Fruit fly (Drosophila melanogaster) whole organism, embryonic: ENCODE data around the gene mRpL4.

Source experiments
- CG10147 ChIP-seq: fragments of 200-800 bp; sonication (Bioruptor generic); optimal IDR thresholded peaks from 2 replicates; lab custom pipeline; 2019; ENCODE audit warnings: missing biosample characterization, mild to moderate bottlenecking, missing genetic modification characterization, moderate library complexity
- CG11456 ChIP-seq: fragments of 200-800 bp; sonication (Bioruptor generic); IDR thresholded peaks from 3 replicates; pipeline ENCODE4 v1.3.6; 2022; ENCODE audit warnings: missing biosample characterization, missing genetic modification characterization
- CG11695 ChIP-seq: fragments of 200-800 bp; sonication (Bioruptor generic); IDR thresholded peaks from 3 replicates; pipeline ENCODE4 v1.3.6; 2022; ENCODE audit warnings: missing biosample characterization, missing genetic modification characterization
- CG11696 ChIP-seq: fragments of 200-800 bp; sonication (Bioruptor generic); IDR thresholded peaks from 2 replicates; pipeline ENCODE4 v1.3.6; 2022; ENCODE audit warnings: missing biosample characterization, missing genetic modification characterization
- CG12071 ChIP-seq: fragments of 200-800 bp; sonication (Bioruptor generic); optimal IDR thresholded peaks from 3 replicates; lab custom pipeline; 2018; ENCODE audit warnings: missing biosample characterization, mild to moderate bottlenecking, missing genetic modification characterization
- CG12104 ChIP-seq: fragments of 200-800 bp; sonication (Bioruptor generic); optimal IDR thresholded peaks from 3 replicates; lab custom pipeline; 2016; ENCODE audit warnings: missing biosample characterization, missing genetic modification characterization
- CG1233 ChIP-seq: fragments of 200-800 bp; sonication (Bioruptor generic); optimal IDR thresholded peaks from 4 replicates; lab custom pipeline; 2018; ENCODE audit warnings: missing biosample characterization, mild to moderate bottlenecking, missing genetic modification characterization
- CG13624 ChIP-seq: fragments of 200-800 bp; sonication (Bioruptor generic); optimal IDR thresholded peaks from 2 replicates; lab custom pipeline; 2016; ENCODE audit warnings: missing biosample characterization, missing genetic modification characterization
- CG1832 ChIP-seq: fragments of 200-800 bp; sonication (Bioruptor generic); optimal IDR thresholded peaks from 2 replicates; lab custom pipeline; 2017; ENCODE audit warnings: missing biosample characterization, mild to moderate bottlenecking, missing genetic modification characterization, inconsistent platforms
- CG18599 ChIP-seq: fragments of 200-800 bp; sonication (Bioruptor generic); optimal IDR thresholded peaks from 3 replicates; lab custom pipeline; 2017; ENCODE audit warnings: missing biosample characterization, missing genetic modification characterization, mild to moderate bottlenecking, moderate library complexity, missing genetic modification reagents
- CG32772 ChIP-seq: fragments of 200-800 bp; sonication (Bioruptor generic); IDR thresholded peaks from 2 replicates; pipeline ENCODE4 v1.3.6; 2022; ENCODE audit warnings: missing biosample characterization, missing genetic modification characterization
- CG3281 ChIP-seq: fragments of 200-800 bp; sonication (Bioruptor generic); optimal IDR thresholded peaks from 3 replicates; lab custom pipeline; 2017; ENCODE audit warnings: missing biosample characterization, mild to moderate bottlenecking, missing genetic modification characterization
- CG4328 ChIP-seq: fragments of 200-800 bp; sonication (Bioruptor generic); optimal IDR thresholded peaks from 3 replicates; lab custom pipeline; 2017; ENCODE audit warnings: missing biosample characterization, missing genetic modification reagents, missing genetic modification characterization
- CG4360 ChIP-seq: fragments of 200-800 bp; sonication (Bioruptor generic); IDR thresholded peaks from 2 replicates; pipeline ENCODE4 v1.3.6; 2022; ENCODE audit warnings: missing biosample characterization, missing genetic modification characterization
- CG6654 ChIP-seq: fragments of 200-800 bp; sonication (Bioruptor generic); optimal IDR thresholded peaks from 2 replicates; lab custom pipeline; 2017; ENCODE audit warnings: missing biosample characterization, mild to moderate bottlenecking, missing genetic modification characterization
- CG7271 ChIP-seq: fragments of 200-800 bp; sonication (Bioruptor generic); optimal IDR thresholded peaks from 2 replicates; lab custom pipeline; 2018; ENCODE audit warnings: missing biosample characterization, mild to moderate bottlenecking, missing genetic modification characterization, moderate library complexity
- CG7839 ChIP-seq: fragments of 200-800 bp; sonication (Bioruptor generic); optimal IDR thresholded peaks from 3 replicates; lab custom pipeline; 2018; ENCODE audit warnings: missing biosample characterization, mild to moderate bottlenecking, missing genetic modification characterization, moderate library complexity
- Dip2 ChIP-seq: fragments of 200-800 bp; sonication (Bioruptor generic); IDR thresholded peaks from 2 replicates; pipeline ENCODE4 v1.3.6; 2022; ENCODE audit warnings: missing biosample characterization, missing genetic modification characterization
- HLHmδ ChIP-seq: fragments of 200-800 bp; sonication (Bioruptor generic); optimal IDR thresholded peaks from 2 replicates; lab custom pipeline; 2018; ENCODE audit warnings: missing biosample characterization, mild to moderate bottlenecking, missing genetic modification characterization, moderate library complexity
- Hand ChIP-seq: fragments of 200-800 bp; sonication (Bioruptor generic); optimal IDR thresholded peaks from 2 replicates; lab custom pipeline; 2017; ENCODE audit warnings: mild to moderate bottlenecking, missing biosample characterization, missing genetic modification reagents, missing genetic modification characterization
- HmgZ ChIP-seq: fragments of 200-800 bp; sonication (Bioruptor generic); optimal IDR thresholded peaks from 2 replicates; lab custom pipeline; 2018; ENCODE audit warnings: missing biosample characterization, mild to moderate bottlenecking, missing genetic modification characterization
- Hr3 ChIP-seq: fragments of 200-800 bp; sonication (Bioruptor generic); optimal IDR thresholded peaks from 3 replicates; lab custom pipeline; 2016; ENCODE audit warnings: missing biosample characterization, missing genetic modification characterization
- Med ChIP-seq: fragments of 200-800 bp; sonication (Bioruptor generic); peaks from one replicate; lab custom pipeline; 2016; ENCODE audit warnings: missing biosample characterization, missing genetic modification characterization, mild to moderate bottlenecking, inconsistent platforms, moderate library complexity
- Poxn ChIP-seq: fragments of 200-800 bp; sonication (Bioruptor generic); IDR thresholded peaks from 2 replicates; pipeline ENCODE4 v1.3.6; 2022; ENCODE audit warnings: missing biosample characterization, missing genetic modification characterization
- TFAM ChIP-seq: fragments of 200-800 bp; sonication (Bioruptor generic); optimal IDR thresholded peaks from 2 replicates; lab custom pipeline; 2017; ENCODE audit warnings: missing biosample characterization, missing genetic modification characterization, inconsistent platforms
- btn ChIP-seq: fragments of 200-800 bp; sonication (Bioruptor generic); optimal IDR thresholded peaks from 2 replicates; lab custom pipeline; 2016; ENCODE audit warnings: missing biosample characterization, missing genetic modification characterization
- chif ChIP-seq, 2 experiments: fragments of 200-800 bp; sonication (Bioruptor generic); optimal IDR thresholded peaks; 3 replicates each; lab custom pipeline; 2016; ENCODE audit warnings: missing biosample characterization in 2 of 2, missing genetic modification characterization in 2 of 2
- chinmo ChIP-seq: fragments of 200-800 bp; sonication (Bioruptor generic); IDR thresholded peaks from 4 replicates; pipeline ENCODE4 v1.3.6; 2022; ENCODE audit warnings: missing biosample characterization, missing genetic modification characterization; ENCODE audit not compliant: partially characterized antibody
- danr ChIP-seq: fragments of 200-800 bp; sonication (Bioruptor generic); IDR thresholded peaks from 2 replicates; pipeline ENCODE4 v1.3.6; 2022; ENCODE audit warnings: missing biosample characterization, missing genetic modification characterization
- dati ChIP-seq: fragments of 200-800 bp; sonication (Bioruptor generic); IDR thresholded peaks from 2 replicates; pipeline ENCODE4 v1.3.6; 2022; ENCODE audit warnings: missing biosample characterization, missing genetic modification characterization
- fd102C ChIP-seq: fragments of 200-800 bp; sonication (Bioruptor generic); optimal IDR thresholded peaks from 2 replicates; lab custom pipeline; 2018; ENCODE audit warnings: missing biosample characterization, mild to moderate bottlenecking, missing genetic modification characterization, moderate library complexity
- ftz-f1 ChIP-seq: fragments of 200-800 bp; sonication (Bioruptor generic); optimal IDR thresholded peaks from 2 replicates; lab custom pipeline; 2016; ENCODE audit warnings: missing biosample characterization, missing genetic modification characterization
- gcm ChIP-seq: fragments of 200-800 bp; sonication (Bioruptor generic); optimal IDR thresholded peaks from 2 replicates; lab custom pipeline; 2019; ENCODE audit warnings: missing biosample characterization, mild to moderate bottlenecking, missing genetic modification characterization, moderate library complexity
- ind ChIP-seq: fragments of 200-800 bp; sonication (Bioruptor generic); optimal IDR thresholded peaks from 3 replicates; lab custom pipeline; 2016; ENCODE audit warnings: missing biosample characterization, missing genetic modification characterization
- ken ChIP-seq: fragments of 200-800 bp; sonication (Bioruptor generic); IDR thresholded peaks from 3 replicates; pipeline ENCODE4 v1.3.6; 2022; ENCODE audit warnings: missing biosample characterization, missing genetic modification characterization
- knrl ChIP-seq: fragments of 200-800 bp; sonication (Bioruptor generic); IDR thresholded peaks from 3 replicates; pipeline ENCODE4 v1.3.6; 2022; ENCODE audit warnings: missing biosample characterization, missing genetic modification characterization; ENCODE audit not compliant: partially characterized antibody
- lab ChIP-seq: fragments of 200-800 bp; sonication (Bioruptor generic); optimal IDR thresholded peaks from 3 replicates; lab custom pipeline; 2017; ENCODE audit warnings: missing biosample characterization, missing genetic modification characterization, mild to moderate bottlenecking, moderate library complexity, missing genetic modification reagents
- mld ChIP-seq: fragments of 200-800 bp; sonication (Bioruptor generic); IDR thresholded peaks from 3 replicates; pipeline ENCODE4 v1.3.6; 2022; ENCODE audit warnings: missing biosample characterization, missing genetic modification characterization; ENCODE audit not compliant: partially characterized antibody
- nmo ChIP-seq: fragments of 200-800 bp; sonication (Bioruptor generic); optimal IDR thresholded peaks from 2 replicates; lab custom pipeline; 2018; ENCODE audit warnings: missing biosample characterization, mild to moderate bottlenecking, missing genetic modification characterization, moderate library complexity
- rib ChIP-seq: fragments of 200-800 bp; sonication (Bioruptor generic); IDR thresholded peaks from 2 replicates; pipeline ENCODE4 v1.3.6; 2022; ENCODE audit warnings: missing biosample characterization, missing genetic modification characterization
- row ChIP-seq: fragments of 200-800 bp; sonication (Bioruptor generic); IDR thresholded peaks from 3 replicates; pipeline ENCODE4 v1.3.6; 2022; ENCODE audit warnings: missing biosample characterization, missing genetic modification characterization
- slbo ChIP-seq: fragments of 200-800 bp; sonication (Bioruptor generic); IDR thresholded peaks from 2 replicates; pipeline ENCODE4 v1.3.6; 2022; ENCODE audit warnings: missing biosample characterization, missing genetic modification characterization
- slp2 ChIP-seq: fragments of 200-800 bp; sonication (Bioruptor generic); optimal IDR thresholded peaks from 2 replicates; lab custom pipeline; 2016; ENCODE audit warnings: missing biosample characterization, missing genetic modification characterization
- so ChIP-seq: fragments of 200-800 bp; sonication (Bioruptor generic); IDR thresholded peaks from 3 replicates; pipeline ENCODE4 v1.3.6; 2022; ENCODE audit warnings: missing biosample characterization, missing genetic modification characterization
- ssp ChIP-seq: fragments of 200-800 bp; sonication (Bioruptor generic); IDR thresholded peaks from 2 replicates; pipeline ENCODE4 v1.3.6; 2022; ENCODE audit warnings: missing biosample characterization, missing genetic modification characterization
- tgo ChIP-seq: fragments of 200-800 bp; sonication (Bioruptor generic); IDR thresholded peaks from 3 replicates; pipeline ENCODE4 v1.3.6; 2022; ENCODE audit warnings: missing biosample characterization, missing genetic modification characterization
- ttk ChIP-seq: fragments of 200-800 bp; sonication (Bioruptor generic); IDR thresholded peaks from 2 replicates; pipeline ENCODE4 v2.1.2; 2022; ENCODE audit warnings: missing biosample characterization, missing genetic modification characterization
- wek ChIP-seq: fragments of 200-800 bp; sonication (Bioruptor generic); optimal IDR thresholded peaks from 3 replicates; lab custom pipeline; 2018; ENCODE audit warnings: missing biosample characterization, mild to moderate bottlenecking, missing genetic modification characterization, moderate library complexity
- zf30C ChIP-seq: fragments of 200-800 bp; sonication (Bioruptor generic); optimal IDR thresholded peaks from 3 replicates; lab custom pipeline; 2018; ENCODE audit warnings: missing biosample characterization, mild to moderate bottlenecking, missing genetic modification characterization

Gene mRpL4

DNA sequence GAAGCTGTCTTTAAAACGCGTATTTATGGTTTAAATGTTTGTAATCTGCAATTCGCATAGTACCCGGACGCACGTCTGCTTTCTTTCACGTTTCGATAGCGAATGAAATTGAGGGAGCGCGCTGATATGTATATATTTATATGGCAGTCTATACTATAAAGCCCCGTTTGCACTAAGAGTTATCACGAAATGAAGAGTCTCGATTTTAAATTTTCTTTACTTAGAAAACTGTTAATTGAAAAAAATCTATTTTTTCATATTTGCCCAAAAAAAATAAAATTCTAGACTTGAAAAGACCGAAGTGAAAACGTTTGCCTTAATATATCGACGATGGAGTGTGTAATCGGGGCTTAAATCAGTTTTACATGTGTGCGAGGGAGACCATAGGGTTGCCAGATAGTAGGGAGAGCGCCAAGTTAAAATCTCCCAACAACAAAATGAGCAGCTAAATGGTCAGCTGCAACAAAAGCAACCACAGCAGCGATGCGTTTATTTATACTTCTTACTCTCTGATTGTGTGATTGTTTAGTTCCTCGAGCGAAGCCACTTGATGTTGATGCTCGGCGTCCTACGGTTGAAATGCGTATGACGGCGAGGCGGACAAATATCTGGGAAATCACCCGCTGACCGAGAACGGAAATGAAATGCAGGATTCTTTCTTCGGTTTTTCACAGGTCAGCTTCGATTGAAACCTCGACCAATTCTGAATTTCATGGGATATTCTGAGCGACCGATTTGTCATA, 3.2 kb downstream of the mRpL4 start, which contains the start of gene cact (continued):
- TF ChIP-seq mld (GFP tag; lab: Robert Waterston, UW) (no peak), CG1832 (GFP tag; lab: Kevin White, UChicago) (no peak), CG4360 (GFP tag; lab: Robert Waterston, UW) (peak; percentile 90), HLHmδ (peak; percentile 72), CG6654 (GFP tag; lab: Kevin White, UChicago) (peak; percentile 78), gcm (GFP tag; lab: Kevin White, UChicago) (peak; percentile 89), tgo (GFP tag; lab: Robert Waterston, UW) (peak; percentile 90), slp2 (GFP tag; lab: Kevin White, UChicago) (peak; percentile 93), row (GFP tag; lab: Robert Waterston, UW) (peak; percentile 98), Hr3 (peak; percentile 92), CG4328 (peak; percentile 86), CG10147 (GFP tag; lab: Kevin White, UChicago) (peak; percentile 92), Dip2 (no peak), CG32772 (GFP tag; lab: Robert Waterston, UW) (peak; percentile 89), CG11696 (GFP tag; lab: Robert Waterston, UW) (peak; percentile 73), chinmo (GFP tag; lab: Robert Waterston, UW) (peak; percentile 92; the same call in 3 of the 4 replicates), wek (GFP tag; lab: Kevin White, UChicago) (peak; percentile 64), lab (GFP tag; lab: Kevin White, UChicago) (peak; percentile 95), Hand (GFP tag; lab: Kevin White, UChicago) (peak; percentile 64), CG7271 (tag; lab: Kevin White, UChicago) (peak; percentile 73), CG11695 (GFP tag; lab: Robert Waterston, UW) (peak; percentile 89), slbo (GFP tag; lab: Robert Waterston, UW) (peak; percentile 92), chif (GFP tag; optimal IDR thresholded peaks at IDR 0.05; lab: Kevin White, UChicago) (peak; percentile 86 to 95), CG12071 (GFP tag; lab: Kevin White, UChicago) (peak; percentile 68), nmo (GFP tag; lab: Kevin White, UChicago) (peak; percentile 94), fd102C (peak; percentile 49), btn (peak; percentile 77), CG1233 (GFP tag; lab: Kevin White, UChicago) (peak; percentile 77), CG18599 (GFP tag; lab: Kevin White, UChicago) (peak; percentile 94), HmgZ (tag; lab: Kevin White, UChicago) (peak; percentile 95), CG13624 (GFP tag; lab: Kevin White, UChicago) (peak; percentile 94), CG12104 (GFP tag; lab: Kevin White, UChicago) (peak; percentile 91), ftz-f1 (GFP tag; lab: Kevin White, UChicago) (peak; percentile 27), so (GFP tag; lab: Robert Waterston, UW) (peak; percentile 92), zf30C (GFP tag; lab: Kevin White, UChicago) (no peak), ken (peak; percentile 88), ttk (GFP tag; lab: Robert Waterston, UW) (peak; percentile 87), ind (peak; percentile 94), CG7839 (tag; lab: Kevin White, UChicago) (peak; percentile 92), CG3281 (GFP tag; lab: Kevin White, UChicago) (peak; percentile 89), CG11456 (GFP tag; lab: Robert Waterston, UW) (peak; percentile 91), Poxn (peak; percentile 56; the same call in 1 of the 2 replicates), TFAM (GFP tag; lab: Kevin White, UChicago) (peak; percentile 53), dati (no peak; the same call in 1 of the 2 replicates), danr (GFP tag; lab: Robert Waterston, UW) (peak; percentile 74), ssp (GFP tag; lab: Robert Waterston, UW) (peak; percentile 94), knrl (GFP tag; lab: Robert Waterston, UW) (peak; percentile 75), rib (GFP tag; lab: Robert Waterston, UW) (peak; percentile 66), Med (peak; percentile 99)
